Worm (Caenorhabditis elegans) whole organism, L3 larva: ENCODE measurements around the gene ceh-86.

Experiments used
- R02D3.7 ChIP-seq: fragments of 150-350 bp; optimal IDR thresholded peaks from 2 replicates; lab custom pipeline; 2014; ENCODE audit warnings: missing biosample characterization, missing genetic modification characterization
- ZK546.5 ChIP-seq: sonication (generic microtip); optimal IDR thresholded peaks from 2 replicates; lab custom pipeline; 2017; ENCODE audit warnings: missing biosample characterization, missing genetic modification characterization
- aly-2 ChIP-seq: fragments of 150-350 bp; optimal IDR thresholded peaks from 2 replicates; lab custom pipeline; 2014; ENCODE audit warnings: missing biosample characterization, missing genetic modification characterization
- ama-1 ChIP-seq: fragments of 150-350 bp; optimal IDR thresholded peaks from 2 replicates; lab custom pipeline; 2018
- ceh-28 ChIP-seq: fragments of 150-350 bp; optimal IDR thresholded peaks from 2 replicates; lab custom pipeline; 2014; ENCODE audit warnings: missing biosample characterization, missing genetic modification reagents, missing genetic modification characterization
- ceh-9 ChIP-seq: sonication (generic microtip); optimal IDR thresholded peaks from 2 replicates; lab custom pipeline; 2018; ENCODE audit warnings: missing biosample characterization, missing genetic modification characterization
- egl-27 ChIP-seq: sonication (generic microtip); optimal IDR thresholded peaks from 4 replicates; lab custom pipeline; 2017; ENCODE audit warnings: missing biosample characterization, missing genetic modification reagents, missing genetic modification characterization
- egl-5 ChIP-seq: fragments of 150-350 bp; optimal IDR thresholded peaks from 2 replicates; lab custom pipeline; 2017; ENCODE audit warnings: missing biosample characterization, missing genetic modification reagents, missing genetic modification characterization, inconsistent platforms
- elt-2 ChIP-seq: sonication (generic microtip); optimal IDR thresholded peaks from 2 replicates; lab custom pipeline; 2016; ENCODE audit warnings: missing genetic modification reagents, mild to moderate bottlenecking, missing genetic modification characterization, missing compliant biosample characterization
- eor-1 ChIP-seq, 2 experiments: fragments of 150-350 bp; optimal IDR thresholded peaks; 2 replicates each; lab custom pipeline; 2014 to 2018; ENCODE audit warnings: missing biosample characterization in 2 of 2, missing genetic modification characterization in 2 of 2
- fos-1 ChIP-seq: fragments of 150-350 bp; optimal IDR thresholded peaks from 2 replicates; lab custom pipeline; 2014; ENCODE audit warnings: missing biosample characterization, missing genetic modification characterization
- hmg-11 ChIP-seq: sonication (generic microtip); optimal IDR thresholded peaks from 2 replicates; lab custom pipeline; 2016; ENCODE audit warnings: missing genetic modification characterization, missing compliant biosample characterization
- jun-1 ChIP-seq: fragments of 150-350 bp; optimal IDR thresholded peaks from 2 replicates; lab custom pipeline; 2014; ENCODE audit warnings: missing biosample characterization, missing genetic modification reagents, missing genetic modification characterization
- lsy-12 ChIP-seq: sonication (generic microtip); optimal IDR thresholded peaks from 2 replicates; lab custom pipeline; 2016; ENCODE audit warnings: mild to moderate bottlenecking, missing genetic modification characterization, missing compliant biosample characterization
- mml-1 ChIP-seq: fragments of 150-350 bp; sonication (generic microtip); optimal IDR thresholded peaks from 3 replicates; lab custom pipeline; 2014; ENCODE audit warnings: missing biosample characterization, missing genetic modification characterization
- nhr-12 ChIP-seq: fragments of 150-350 bp; optimal IDR thresholded peaks from 2 replicates; lab custom pipeline; 2014; ENCODE audit warnings: missing biosample characterization, missing genetic modification characterization
- nhr-23 ChIP-seq: fragments of 150-350 bp; optimal IDR thresholded peaks from 2 replicates; lab custom pipeline; 2014; ENCODE audit warnings: missing biosample characterization, missing genetic modification reagents, missing genetic modification characterization
- nhr-237 ChIP-seq: fragments of 150-350 bp; optimal IDR thresholded peaks from 2 replicates; lab custom pipeline; 2014; ENCODE audit warnings: missing biosample characterization, missing genetic modification characterization
- nhr-77 ChIP-seq: fragments of 150-350 bp; optimal IDR thresholded peaks from 2 replicates; lab custom pipeline; 2014; ENCODE audit warnings: missing biosample characterization, missing genetic modification characterization
- pha-4 ChIP-seq: fragments of 150-350 bp; optimal IDR thresholded peaks from 2 replicates; lab custom pipeline; 2014; ENCODE audit warnings: missing biosample characterization, missing genetic modification reagents, missing genetic modification characterization
- pqm-1 ChIP-seq: fragments of 150-350 bp; optimal IDR thresholded peaks from 2 replicates; lab custom pipeline; 2017; ENCODE audit warnings: missing biosample characterization, missing genetic modification characterization, inconsistent platforms
- sea-2 ChIP-seq: fragments of 150-350 bp; sonication (generic microtip); optimal IDR thresholded peaks from 4 replicates; lab custom pipeline; 2014; ENCODE audit warnings: missing biosample characterization, missing genetic modification reagents, missing genetic modification characterization
- unc-39 ChIP-seq: sonication (generic microtip); optimal IDR thresholded peaks from 4 replicates; lab custom pipeline; 2017; ENCODE audit warnings: missing biosample characterization, missing genetic modification characterization
- ztf-4 ChIP-seq: fragments of 150-350 bp; optimal IDR thresholded peaks from 2 replicates; lab custom pipeline; 2014; ENCODE audit warnings: missing biosample characterization, missing genetic modification characterization

The ceh-86 gene

DNA sequence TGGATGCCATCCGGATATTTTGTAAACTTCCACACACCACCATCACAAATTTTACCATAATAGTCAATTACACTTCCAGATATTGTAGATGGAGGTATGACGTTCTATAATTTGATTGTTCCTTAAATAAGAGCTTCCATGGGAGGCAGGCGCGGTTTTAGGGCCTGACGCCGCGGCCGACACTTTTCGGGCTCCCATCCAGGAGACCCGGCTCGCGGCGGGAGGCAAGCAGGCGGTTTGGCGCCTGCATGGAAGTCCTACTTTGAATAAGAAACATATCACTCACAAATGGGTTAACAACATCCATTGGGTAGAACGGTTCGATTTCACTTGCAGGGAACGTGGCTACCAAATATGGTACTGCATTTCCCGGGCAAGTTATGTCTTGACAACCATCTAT, 52.2 kb downstream of the ceh-86 start:
- TF ChIP-seq nhr-237 (tag; lab: Kevin White, UChicago) (no peak), sea-2 (GFP tag; lab: Kevin White, UChicago) (no peak), nhr-77 (tag; lab: Kevin White, UChicago) (no peak), ceh-28 (tag; lab: Kevin White, UChicago) (no peak), ceh-9 (no peak), pqm-1 (no peak), unc-39 (tag; lab: Kevin White, UChicago) (no peak), R02D3.7 (tag; lab: Kevin White, UChicago) (no peak), eor-1 (tag; optimal IDR thresholded peaks at IDR 0.05; lab: Kevin White, UChicago) (no peak), ZK546.5 (tag; lab: Kevin White, UChicago) (no peak), lsy-12 (tag; lab: Kevin White, UChicago) (no peak), ztf-4 (no peak), nhr-23 (tag; lab: Kevin White, UChicago) (no peak), aly-2 (tag; lab: Kevin White, UChicago) (no peak), hmg-11 (no peak)

DNA sequence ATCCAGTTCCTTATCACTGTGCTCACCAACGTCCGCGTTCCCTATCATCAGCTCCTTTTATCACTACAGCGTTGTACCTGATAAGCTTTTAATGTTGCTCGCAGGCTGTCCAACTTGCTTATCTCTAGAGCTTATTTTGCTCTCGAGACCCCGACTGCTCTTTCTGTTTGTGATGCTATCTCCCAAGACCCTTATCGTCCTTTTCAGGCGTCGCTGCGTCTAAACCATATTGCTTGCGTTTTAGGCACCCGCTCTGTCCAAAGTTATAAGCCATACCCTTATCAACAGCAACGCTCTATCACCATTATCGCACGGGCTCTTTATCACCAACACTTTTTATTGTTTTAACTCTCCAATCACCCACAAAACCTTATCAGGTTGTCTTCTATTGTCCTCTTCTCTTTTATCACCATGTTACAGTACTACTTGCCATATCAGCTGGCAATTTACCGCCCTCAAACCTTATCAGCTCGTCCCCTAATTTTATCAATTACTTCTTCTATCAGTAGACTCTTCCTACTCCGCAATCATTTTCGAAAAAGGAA, 53.3 kb downstream of the ceh-86 start:
- peak; percentile 5 for TF ChIP-seq ceh-28 (tag; lab: Kevin White, UChicago)
- TF ChIP-seq pha-4: peak; percentile 79
- TF ChIP-seq elt-2 (tag; lab: Kevin White, UChicago): peak; percentile 100
- TF ChIP-seq egl-5 (tag; lab: Kevin White, UChicago): no peak
- TF ChIP-seq fos-1: peak; percentile 80
- no peak for TF ChIP-seq nhr-12
- no peak for TF ChIP-seq eor-1 (tag; optimal IDR thresholded peaks at IDR 0.05; lab: Kevin White, UChicago)
- TF ChIP-seq ama-1 (lab: Kevin White, UChicago): no peak
- TF ChIP-seq ztf-4: no peak
- TF ChIP-seq lsy-12 (tag; lab: Kevin White, UChicago): peak; percentile 91
- peak; percentile 99 for TF ChIP-seq jun-1 (tag; lab: Kevin White, UChicago)
- peak; percentile 98 for TF ChIP-seq pqm-1
- peak; percentile 93 for TF ChIP-seq egl-27 (tag; lab: Kevin White, UChicago)

DNA sequence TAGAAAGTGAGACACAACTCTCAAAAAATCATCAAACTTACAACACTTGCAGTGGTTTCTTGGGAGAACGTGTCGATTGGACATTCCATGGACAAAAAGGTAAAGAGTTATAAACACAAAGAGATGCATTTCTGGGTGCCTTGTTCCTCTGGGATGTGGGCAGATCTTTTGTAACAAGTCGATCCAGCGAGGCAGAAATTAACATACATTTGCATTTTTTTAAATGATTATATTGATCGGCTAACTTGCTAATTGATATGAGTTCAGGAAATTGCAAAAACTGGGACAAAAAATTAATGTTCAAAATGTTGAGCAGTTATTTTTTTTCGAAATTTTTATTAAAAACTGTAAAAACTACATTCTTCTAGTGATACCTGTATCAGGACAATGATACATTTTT, 54.1 kb downstream of the ceh-86 start, which contains the start of gene F16G10.6:
Gene F16G10.6 (minus strand): TSS at position 101 of the 400 bp plus-strand sequence.
- TF ChIP-seq egl-5 (tag; lab: Kevin White, UChicago): no peak
- no peak for TF ChIP-seq nhr-237 (tag; lab: Kevin White, UChicago)
- no peak for TF ChIP-seq mml-1 (tag; lab: Kevin White, UChicago)
